Fruit fly (Drosophila melanogaster) whole organism, adult: Measurements from ENCODE around the gene CG4036.

Experiments used
- CG11617 ChIP-seq: fragments of 200-800 bp; sonication (Bioruptor generic); optimal IDR thresholded peaks from 2 replicates; lab custom pipeline; 2017; ENCODE audit warnings: mild to moderate bottlenecking, missing biosample characterization, missing genetic modification reagents, missing genetic modification characterization
- CG14711 ChIP-seq: fragments of 200-800 bp; sonication (Bioruptor generic); optimal IDR thresholded peaks from 2 replicates; lab custom pipeline; 2018; ENCODE audit warnings: missing biosample characterization, mild to moderate bottlenecking, missing genetic modification characterization, moderate library complexity
- CG1620 ChIP-seq: fragments of 200-800 bp; sonication (Bioruptor generic); optimal IDR thresholded peaks from 2 replicates; lab custom pipeline; 2016; ENCODE audit warnings: missing biosample characterization, missing genetic modification characterization
- CG33017 ChIP-seq: fragments of 200-800 bp; sonication (Bioruptor generic); optimal IDR thresholded peaks from 2 replicates; lab custom pipeline; 2018; ENCODE audit warnings: missing biosample characterization, mild to moderate bottlenecking, missing genetic modification characterization, moderate library complexity
- CG5204 ChIP-seq: fragments of 200-800 bp; sonication (Bioruptor generic); optimal IDR thresholded peaks from 2 replicates; lab custom pipeline; 2016; ENCODE audit warnings: missing biosample characterization, missing genetic modification characterization
- CG7045 ChIP-seq: fragments of 200-800 bp; sonication (Bioruptor generic); optimal IDR thresholded peaks from 2 replicates; lab custom pipeline; 2017; ENCODE audit warnings: missing biosample characterization, mild to moderate bottlenecking, missing genetic modification characterization
- bab1 ChIP-seq: fragments of 200-800 bp; sonication (Bioruptor generic); optimal IDR thresholded peaks from 3 replicates; lab custom pipeline; 2019; ENCODE audit warnings: missing biosample characterization, mild to moderate bottlenecking, missing genetic modification characterization, moderate library complexity
- cic ChIP-seq: fragments of 200-800 bp; sonication (Bioruptor generic); optimal IDR thresholded peaks from 2 replicates; lab custom pipeline; 2017; ENCODE audit warnings: missing biosample characterization, mild to moderate bottlenecking, missing genetic modification characterization, moderate library complexity
- cnc ChIP-seq, 2 experiments: fragments of >200 bp; optimal IDR thresholded peaks; 2 replicates each; lab custom pipeline; 2017
- kay ChIP-seq: fragments of 200-800 bp; sonication (Bioruptor generic); peaks from one replicate; lab custom pipeline; 2016; ENCODE audit warnings: missing biosample characterization, missing genetic modification characterization, borderline replicate concordance
- ovo ChIP-seq: fragments of 200-800 bp; sonication (Bioruptor generic); optimal IDR thresholded peaks from 2 replicates; lab custom pipeline; 2016; ENCODE audit warnings: missing biosample characterization, missing genetic modification characterization
- pad ChIP-seq: fragments of 200-800 bp; sonication (Bioruptor generic); optimal IDR thresholded peaks from 3 replicates; lab custom pipeline; 2017; ENCODE audit warnings: missing biosample characterization, missing genetic modification characterization, mild to moderate bottlenecking, moderate library complexity, missing genetic modification reagents
- toe ChIP-seq: fragments of 200-800 bp; sonication (Bioruptor generic); optimal IDR thresholded peaks from 2 replicates; lab custom pipeline; 2016; ENCODE audit warnings: missing biosample characterization, missing genetic modification characterization

DNA sequence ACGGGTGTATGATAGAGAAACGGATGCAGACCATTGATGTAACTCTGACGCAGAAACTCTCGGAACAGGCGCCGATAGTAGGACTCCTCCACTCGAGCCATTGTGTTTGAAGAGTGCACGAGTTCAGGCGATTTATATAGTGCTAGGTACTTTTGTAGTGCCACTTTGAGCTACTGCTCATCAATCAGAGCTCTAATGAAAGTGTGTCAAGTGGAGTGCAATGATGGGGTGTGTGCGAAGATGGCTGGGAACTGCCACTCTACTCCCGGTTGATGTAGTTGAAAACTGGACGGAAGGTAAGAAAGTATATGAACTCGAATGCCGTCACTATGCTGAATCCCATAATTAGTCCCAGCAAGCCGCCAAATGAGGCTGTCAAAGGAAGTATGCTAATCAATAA lies 19.8 kb upstream of the CG4036 start, which contains the start of gene ppk18:
- TF ChIP-seq cic (GFP tag; lab: Kevin White, UChicago) (no peak), CG7045 (GFP tag; lab: Kevin White, UChicago) (no peak), kay (GFP tag; lab: Kevin White, UChicago) (no peak), CG11617 (GFP tag; lab: Kevin White, UChicago) (no peak), CG33017 (no peak), CG1620 (GFP tag; lab: Kevin White, UChicago) (no peak), pad (no peak), CG5204 (GFP tag; lab: Kevin White, UChicago) (no peak), bab1 (no peak), ovo (GFP tag; lab: Kevin White, UChicago) (no peak), CG14711 (tag; lab: Kevin White, UChicago) (no peak), toe (GFP tag; lab: Kevin White, UChicago) (no peak), cnc (optimal IDR thresholded peaks at IDR 0.05; lab: Kevin White, UChicago) (no peak)
